Worm (Caenorhabditis elegans) whole organism, L4 larva: ENCODE results near the gene cpg-19.

Source experiments
- D1046.2 ChIP-seq: fragments of 200-800 bp; sonication (Bioruptor generic); IDR thresholded peaks from 2 replicates; pipeline ENCODE4 v1.3.6; 2022; ENCODE audit warnings: missing genetic modification characterization, missing compliant biosample characterization
- F37D6.2 ChIP-seq: sonication (generic microtip); optimal IDR thresholded peaks from 2 replicates; lab custom pipeline; 2016; ENCODE audit warnings: mild to moderate bottlenecking, missing genetic modification characterization, missing compliant biosample characterization
- Y105C5A.15 ChIP-seq: fragments of 200-800 bp; sonication (Bioruptor generic); IDR thresholded peaks from 2 replicates; pipeline ENCODE4 v1.3.6; 2022; ENCODE audit warnings: missing genetic modification characterization, missing compliant biosample characterization
- Y48G9A.11 ChIP-seq: fragments of 200-800 bp; sonication (Bioruptor generic); IDR thresholded peaks from 2 replicates; pipeline ENCODE4 v1.3.6; 2022; ENCODE audit warnings: missing genetic modification reagents, missing genetic modification characterization, missing compliant biosample characterization
- aly-2 ChIP-seq: sonication (generic microtip); optimal IDR thresholded peaks from 2 replicates; lab custom pipeline; 2018; ENCODE audit warnings: missing biosample characterization, missing genetic modification characterization
- ceh-20 ChIP-seq: fragments of 200-800 bp; sonication (Bioruptor generic); IDR thresholded peaks from 2 replicates; pipeline ENCODE4 v1.3.6; 2022; ENCODE audit warnings: missing genetic modification reagents, missing genetic modification characterization, missing compliant biosample characterization
- ceh-28 ChIP-seq: fragments of 150-350 bp; optimal IDR thresholded peaks from 2 replicates; lab custom pipeline; 2014; ENCODE audit warnings: missing biosample characterization, missing genetic modification reagents, missing genetic modification characterization
- ceh-82 ChIP-seq: sonication (generic microtip); optimal IDR thresholded peaks from 2 replicates; lab custom pipeline; 2017; ENCODE audit warnings: missing biosample characterization, missing genetic modification characterization
- daf-16 ChIP-seq, 3 experiments: sonication (generic microtip); optimal IDR thresholded peaks; 2 replicates each; lab custom pipeline; 2016 to 2017; ENCODE audit warnings: missing genetic modification characterization in 3 of 3, missing genetic modification reagents in 3 of 3, mild to moderate bottlenecking in 2 of 3, missing compliant biosample characterization in 2 of 3, missing biosample characterization in 1 of 3, moderate library complexity in 1 of 3
- dmd-6 ChIP-seq: fragments of 200-800 bp; sonication (Bioruptor generic); IDR thresholded peaks from 2 replicates; pipeline ENCODE4 v1.3.6; 2022; ENCODE audit warnings: missing genetic modification reagents, missing genetic modification characterization, missing compliant biosample characterization
- dmd-8 ChIP-seq: fragments of 200-800 bp; sonication (Bioruptor generic); IDR thresholded peaks from 2 replicates; pipeline ENCODE4 v1.3.6; 2022; ENCODE audit warnings: missing genetic modification characterization, missing compliant biosample characterization
- dve-1 ChIP-seq: sonication (generic microtip); optimal IDR thresholded peaks from 2 replicates; lab custom pipeline; 2017; ENCODE audit warnings: antibody characterized with exemption, mild to moderate bottlenecking, missing genetic modification characterization, missing compliant biosample characterization; ENCODE audit not compliant: insufficient read depth
- gei-8 ChIP-seq: fragments of 200-800 bp; sonication (Bioruptor generic); optimal IDR thresholded peaks from 2 replicates; lab custom pipeline; 2018; ENCODE audit warnings: mild to moderate bottlenecking, missing genetic modification characterization, missing compliant biosample characterization
- hif-1 ChIP-seq, 2 experiments: sonication (generic microtip); optimal IDR thresholded peaks; 2 replicates each; lab custom pipeline; 2016 to 2017; ENCODE audit warnings: missing compliant biosample characterization in 2 of 2, missing genetic modification characterization in 2 of 2, missing genetic modification reagents in 2 of 2, missing genotype in 2 of 2, mild to moderate bottlenecking in 1 of 2
- hlh-11 ChIP-seq: fragments of 200-800 bp; sonication (Bioruptor generic); optimal IDR thresholded peaks from 2 replicates; lab custom pipeline; 2018; ENCODE audit warnings: mild to moderate bottlenecking, missing genetic modification characterization, missing compliant biosample characterization
- hmg-1.1 ChIP-seq: fragments of 200-800 bp; sonication (Bioruptor generic); IDR thresholded peaks from 2 replicates; pipeline ENCODE4 v1.3.6; 2022; ENCODE audit warnings: missing genetic modification reagents, missing genetic modification characterization, missing compliant biosample characterization
- lin-1 ChIP-seq: fragments of 200-800 bp; sonication (Bioruptor generic); IDR thresholded peaks from 2 replicates; pipeline ENCODE4 v1.3.6; 2022; ENCODE audit warnings: missing genetic modification reagents, missing genetic modification characterization, missing compliant biosample characterization
- mes-2 ChIP-seq: sonication (generic microtip); optimal IDR thresholded peaks from 2 replicates; lab custom pipeline; 2016; ENCODE audit warnings: missing genotype, mild to moderate bottlenecking, missing genetic modification characterization, missing compliant biosample characterization; ENCODE audit not compliant: poor library complexity, severe bottlenecking
- mxl-3 ChIP-seq: fragments of 200-800 bp; sonication (Bioruptor generic); optimal IDR thresholded peaks from 2 replicates; lab custom pipeline; 2018; ENCODE audit warnings: mild to moderate bottlenecking, missing genetic modification characterization, missing compliant biosample characterization
- nhr-10 ChIP-seq: fragments of 150-350 bp; optimal IDR thresholded peaks from 2 replicates; lab custom pipeline; 2014; ENCODE audit warnings: missing biosample characterization, missing genetic modification characterization
- nhr-102 ChIP-seq: sonication (generic microtip); optimal IDR thresholded peaks from 2 replicates; lab custom pipeline; 2016; ENCODE audit warnings: mild to moderate bottlenecking, missing genetic modification characterization, moderate library complexity, missing compliant biosample characterization
- nhr-111 ChIP-seq: fragments of 200-800 bp; sonication (Bioruptor generic); optimal IDR thresholded peaks from 2 replicates; lab custom pipeline; 2018; ENCODE audit warnings: mild to moderate bottlenecking, missing genetic modification characterization, missing compliant biosample characterization
- nhr-237 ChIP-seq: sonication (generic microtip); optimal IDR thresholded peaks from 2 replicates; lab custom pipeline; 2017; ENCODE audit warnings: missing biosample characterization, missing genetic modification characterization
- nhr-28 ChIP-seq: fragments of 150-350 bp; optimal IDR thresholded peaks from 2 replicates; lab custom pipeline; 2014; ENCODE audit warnings: missing biosample characterization, missing genetic modification characterization
- nhr-48 ChIP-seq: sonication (generic microtip); optimal IDR thresholded peaks from 2 replicates; lab custom pipeline; 2016; ENCODE audit warnings: mild to moderate bottlenecking, missing genetic modification characterization, missing compliant biosample characterization
- pqm-1 ChIP-seq: sonication (generic microtip); optimal IDR thresholded peaks from 2 replicates; lab custom pipeline; 2017; ENCODE audit warnings: missing biosample characterization, missing genetic modification characterization
- rbr-2 ChIP-seq: sonication (generic microtip); optimal IDR thresholded peaks from 2 replicates; lab custom pipeline; 2016; ENCODE audit warnings: missing genotype, missing genetic modification characterization, missing compliant biosample characterization
- saeg-2 ChIP-seq: fragments of 200-800 bp; sonication (Bioruptor generic); IDR thresholded peaks from 2 replicates; pipeline ENCODE4 v1.3.6; 2022; ENCODE audit warnings: missing genetic modification reagents, missing genetic modification characterization, missing compliant biosample characterization
- skn-1 ChIP-seq: fragments of 150-350 bp; optimal IDR thresholded peaks from 2 replicates; lab custom pipeline; 2014; ENCODE audit warnings: missing biosample characterization, missing genetic modification characterization
- snpc-1.2 ChIP-seq: fragments of 200-800 bp; sonication (Bioruptor generic); IDR thresholded peaks from 2 replicates; pipeline ENCODE4 v1.3.6; 2022; ENCODE audit warnings: missing genetic modification reagents, missing genetic modification characterization, missing compliant biosample characterization
- tag-97 ChIP-seq: fragments of 200-800 bp; sonication (Bioruptor generic); IDR thresholded peaks from 2 replicates; pipeline ENCODE4 v1.3.6; 2022; ENCODE audit warnings: missing genetic modification characterization, missing compliant biosample characterization
- unc-130 ChIP-seq: sonication (generic microtip); optimal IDR thresholded peaks from 2 replicates; lab custom pipeline; 2016; ENCODE audit warnings: missing genetic modification reagents, missing genetic modification characterization, missing compliant biosample characterization
- unc-39 ChIP-seq: sonication (generic microtip); optimal IDR thresholded peaks from 2 replicates; lab custom pipeline; 2017; ENCODE audit warnings: missing biosample characterization, missing genetic modification characterization
- unc-62 ChIP-seq, 3 experiments: fragments of 150-350 bp in 1 of 3; sonication (generic microtip); optimal IDR thresholded peaks in 2 of 3; peaks in 1 of 3; 1 replicate in 1 of 3; 2 replicates in 2 of 3; lab custom pipeline; 2014 to 2017; ENCODE audit warnings: missing biosample characterization in 3 of 3, missing genetic modification characterization in 3 of 3, missing genetic modification reagents in 3 of 3, missing genotype in 1 of 3
- ztf-7 ChIP-seq: fragments of 150-350 bp; optimal IDR thresholded peaks from 2 replicates; lab custom pipeline; 2014; ENCODE audit warnings: missing biosample characterization, missing genetic modification characterization

cpg-19 gene

DNA sequence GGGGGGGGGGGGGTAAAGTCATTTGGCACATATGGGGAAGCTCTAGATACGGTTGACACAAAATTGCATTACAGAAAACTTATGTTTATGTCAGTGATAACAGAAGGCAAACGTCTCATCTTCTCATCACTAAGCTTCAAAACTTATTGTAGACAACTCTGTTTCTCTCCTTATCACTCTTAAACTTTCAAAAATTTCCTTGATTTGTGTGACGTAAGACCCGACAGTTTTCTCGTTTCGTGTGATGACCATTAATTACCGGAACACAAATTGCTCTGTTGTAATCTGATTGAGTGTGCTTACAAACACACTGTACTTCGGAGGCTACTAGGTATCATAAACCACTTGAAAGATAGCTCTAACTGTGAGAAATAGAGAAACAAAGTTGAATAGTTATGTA is 23.3 kb downstream of the cpg-19 start:
- TF ChIP-seq skn-1 (tag; lab: Kevin White, UChicago) (no peak), mes-2 (tag; lab: Kevin White, UChicago) (no peak), hlh-11 (tag; lab: Kevin White, UChicago) (peak; percentile 51), unc-62 (GFP tag; optimal IDR thresholded peaks at IDR 0.05 in 1 of 2; lab: Kevin White, UChicago) (peak in 1 of 2 experiments; percentile 33), unc-62 (tag; optimal IDR thresholded peaks at IDR 0.05; lab: Kevin White, UChicago) (no peak), dve-1 (tag; lab: Kevin White, UChicago) (peak; percentile 69), nhr-28 (tag; lab: Kevin White, UChicago) (peak; percentile 62), dmd-6 (GFP tag; lab: Robert Waterston, UW) (peak; percentile 67), pqm-1 (tag; lab: Kevin White, UChicago) (peak; percentile 60), nhr-48 (tag; lab: Kevin White, UChicago) (peak; percentile 7), nhr-102 (tag; lab: Kevin White, UChicago) (no peak), F37D6.2 (tag; lab: Kevin White, UChicago) (no peak), daf-16 (GFP tag; optimal IDR thresholded peaks at IDR 0.05; lab: Kevin White, UChicago) (no peak), daf-16 (tag; optimal IDR thresholded peaks at IDR 0.05; lab: Kevin White, UChicago) (peak; percentile 72), rbr-2 (tag; lab: Kevin White, UChicago) (no peak), gei-8 (no peak), nhr-111 (GFP tag; lab: Kevin White, UChicago) (no peak), snpc-1.2 (GFP tag; lab: Robert Waterston, UW) (no peak), aly-2 (tag; lab: Kevin White, UChicago) (no peak)

DNA sequence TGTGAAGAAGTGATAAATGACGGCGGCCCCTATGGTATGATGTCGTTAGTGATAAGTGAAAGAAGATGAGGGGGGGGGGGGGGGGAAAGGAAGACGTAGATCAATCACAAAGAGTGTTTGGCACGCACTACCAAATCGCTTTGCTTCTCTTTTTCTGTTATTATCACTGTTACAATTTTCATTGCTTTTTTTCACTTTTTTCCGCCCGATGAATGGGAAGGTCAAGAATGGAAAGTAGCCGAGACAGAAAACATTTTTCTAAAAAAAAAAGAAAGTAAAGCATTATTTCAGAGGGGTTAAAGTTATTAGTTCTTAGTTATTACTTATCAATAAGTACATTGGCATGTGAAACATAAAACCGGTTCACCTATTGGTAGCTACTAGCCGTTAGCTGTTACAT is 25.6 kb downstream of the cpg-19 start:
- TF ChIP-seq unc-39 (tag; lab: Kevin White, UChicago) (no peak), saeg-2 (GFP tag; lab: Robert Waterston, UW) (no peak), nhr-237 (tag; lab: Kevin White, UChicago) (no peak), hmg-1.1 (GFP tag; lab: Robert Waterston, UW) (no peak), ztf-7 (tag; lab: Kevin White, UChicago) (no peak), nhr-28 (tag; lab: Kevin White, UChicago) (peak; percentile 9), unc-130 (GFP tag; lab: Kevin White, UChicago) (no peak), Y105C5A.15 (GFP tag; lab: Robert Waterston, UW) (no peak), lin-1 (no peak), mxl-3 (GFP tag; lab: Kevin White, UChicago) (peak; percentile 42), ceh-28 (no peak), hlh-11 (tag; lab: Kevin White, UChicago) (peak; percentile 35), tag-97 (no peak), D1046.2 (no peak)

DNA sequence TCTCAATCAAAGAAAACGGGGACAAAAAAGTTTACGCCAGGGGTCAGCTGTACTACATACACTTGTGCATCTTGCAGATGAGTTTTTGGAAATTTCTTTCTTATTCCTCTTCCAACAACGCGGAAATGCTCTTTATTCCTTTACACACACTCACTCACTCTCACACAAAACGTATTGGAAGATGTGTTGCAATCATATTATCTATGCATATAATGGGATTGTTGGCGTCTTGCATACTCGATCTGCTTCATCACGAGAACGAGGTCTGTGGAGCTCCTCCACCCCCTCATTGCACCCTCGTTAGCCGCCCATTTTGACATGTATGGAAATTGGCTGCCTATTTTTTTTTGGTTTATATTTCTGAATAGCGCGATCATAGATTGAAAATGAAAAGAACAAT is 27.2 kb downstream of the cpg-19 start:
- no peak for TF ChIP-seq dmd-8 (GFP tag; lab: Robert Waterston, UW)
- TF ChIP-seq hif-1 (tag; optimal IDR thresholded peaks at IDR 0.05; lab: Kevin White, UChicago): no peak
- TF ChIP-seq ceh-20: no peak
- no peak for TF ChIP-seq nhr-48 (tag; lab: Kevin White, UChicago)
- TF ChIP-seq unc-62 (GFP tag; optimal IDR thresholded peaks at IDR 0.05 in 1 of 2; lab: Kevin White, UChicago): no peak
- TF ChIP-seq unc-62 (tag; optimal IDR thresholded peaks at IDR 0.05; lab: Kevin White, UChicago): no peak
- TF ChIP-seq mxl-3 (GFP tag; lab: Kevin White, UChicago): no peak
- TF ChIP-seq nhr-10: no peak
- no peak for TF ChIP-seq unc-39 (tag; lab: Kevin White, UChicago)
- no peak for TF ChIP-seq hlh-11 (tag; lab: Kevin White, UChicago)
- no peak for TF ChIP-seq dmd-6 (GFP tag; lab: Robert Waterston, UW)
- no peak for TF ChIP-seq nhr-111 (GFP tag; lab: Kevin White, UChicago)
- no peak for TF ChIP-seq Y48G9A.11 (GFP tag; lab: Robert Waterston, UW)
- no peak for TF ChIP-seq ceh-82 (tag; lab: Kevin White, UChicago)
